Worm (Caenorhabditis elegans): ENCODE data around the gene srg-45.
A peak's percentile ranks its signal among the peaks of the same experiment; 100 is the strongest.

The srg-45 gene

DNA sequence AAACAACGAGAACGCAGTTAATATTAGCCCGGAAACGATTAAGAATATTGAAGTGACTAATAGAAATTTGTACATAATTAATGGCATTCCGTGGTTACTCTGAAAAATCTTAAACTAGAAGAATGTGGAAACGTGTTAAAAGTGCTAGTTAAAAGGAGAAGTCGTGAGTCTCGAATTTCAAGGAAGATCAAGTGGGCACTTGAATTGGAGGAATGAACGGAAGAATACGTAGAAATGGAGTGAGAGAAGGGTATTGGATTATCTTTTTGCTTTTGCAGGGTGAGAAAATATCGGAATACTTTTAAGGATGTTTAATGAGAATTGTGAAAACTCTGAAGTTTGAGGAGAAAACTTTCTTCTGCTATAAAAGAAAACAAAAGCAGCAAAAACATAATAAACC is 3.0 kb downstream of the srg-45 start, which contains the start of gene hpo-30:
TSS of gene hpo-30 (minus strand) at position 101 of the 400 bp plus-strand sequence.
- TF ChIP-seq ztf-6 (GFP tag; IDR thresholded peaks at IDR 0.05), result no peak
- no peak for TF ChIP-seq mel-28 (tag; optimal IDR thresholded peaks at IDR 0.05; ENCODE audit: borderline replicate concordance)
- no peak for TF ChIP-seq lir-1 (GFP tag; conservative IDR thresholded peaks at IDR 0.05)
- TF ChIP-seq nhr-27 (tag; optimal IDR thresholded peaks at IDR 0.05), result no peak
- TF ChIP-seq K11D2.4 (GFP tag; IDR thresholded peaks at IDR 0.05), result no peak
- no peak for TF ChIP-seq ccch-3 (GFP tag; optimal IDR thresholded peaks at IDR 0.05)
- no peak for TF ChIP-seq fkh-3 (tag; optimal IDR thresholded peaks at IDR 0.05)
- no peak for TF ChIP-seq attf-3 (GFP tag; conservative IDR thresholded peaks at IDR 0.05)
- no peak for TF ChIP-seq ceh-91 (GFP tag; IDR thresholded peaks at IDR 0.05)
- TF ChIP-seq F49E8.2 (tag; optimal IDR thresholded peaks at IDR 0.05; ENCODE audit: insufficient read depth), result no peak
- TF ChIP-seq K12H6.12 (tag; optimal IDR thresholded peaks at IDR 0.05), result no peak
- TF ChIP-seq lin-26 (GFP tag; IDR thresholded peaks at IDR 0.05), result no peak
- no peak for TF ChIP-seq let-607 (tag; optimal IDR thresholded peaks at IDR 0.05)
- no peak for TF ChIP-seq bed-2 (GFP tag; IDR thresholded peaks at IDR 0.05)
- TF ChIP-seq snpc-4 (GFP tag; optimal IDR thresholded peaks at IDR 0.05), result no peak
- TF ChIP-seq snpc-4 (tag; optimal IDR thresholded peaks at IDR 0.05), result no peak

ce11 chrV:12314413-12314812 is 7.1 kb downstream of the srg-45 start:
- no peak for TF ChIP-seq mel-28 (tag; optimal IDR thresholded peaks at IDR 0.05; ENCODE audit: borderline replicate concordance)
- no peak for TF ChIP-seq tlf-1 (GFP tag; optimal IDR thresholded peaks at IDR 0.05)
- TF ChIP-seq nfyb-1 (GFP tag; IDR thresholded peaks at IDR 0.05), result 0 out of 2 replicates have a peak, but pooled peaks have one; percentile 44
- no peak for TF ChIP-seq ets-4 (GFP tag; optimal IDR thresholded peaks at IDR 0.05)
- TF ChIP-seq sptf-2 (GFP tag; optimal IDR thresholded peaks at IDR 0.05), result no peak
- no peak for TF ChIP-seq nhr-179 (tag; optimal IDR thresholded peaks at IDR 0.05)
- no peak for TF ChIP-seq nhr-27 (tag; optimal IDR thresholded peaks at IDR 0.05)
- no peak for TF ChIP-seq akir-1 (GFP tag; optimal IDR thresholded peaks at IDR 0.05)
- TF ChIP-seq rec-8 (tag; optimal IDR thresholded peaks at IDR 0.05), result no peak
- no peak for TF ChIP-seq snpc-1.1 (tag; optimal IDR thresholded peaks at IDR 0.05; ENCODE audit: insufficient read depth)
- no peak for TF ChIP-seq K12H6.12 (tag; optimal IDR thresholded peaks at IDR 0.05)
- peak; percentile 62; the same call in 1 of the 2 replicates for TF ChIP-seq ekl-4 (GFP tag; IDR thresholded peaks at IDR 0.05)
- TF ChIP-seq ceh-27 (GFP tag; optimal IDR thresholded peaks at IDR 0.05), result peak; percentile 48
- TF ChIP-seq egl-18 (GFP tag; IDR thresholded peaks at IDR 0.05), result no peak
- TF ChIP-seq aptf-2 (GFP tag; conservative IDR thresholded peaks at IDR 0.05), result no peak
- no peak for TF ChIP-seq F49E8.2 (tag; optimal IDR thresholded peaks at IDR 0.05; ENCODE audit: insufficient read depth)
- no peak for TF ChIP-seq ztf-3 (GFP tag; optimal IDR thresholded peaks at IDR 0.05)
- TF ChIP-seq attf-3 (GFP tag; conservative IDR thresholded peaks at IDR 0.05), result peak; percentile 43; the same call in 1 of the 2 replicates
- no peak for TF ChIP-seq mxl-1 (tag; optimal IDR thresholded peaks at IDR 0.05)
- TF ChIP-seq die-1 (tag; optimal IDR thresholded peaks at IDR 0.05), result no peak
- no peak for TF ChIP-seq nhr-90 (tag; optimal IDR thresholded peaks at IDR 0.05)
- no peak for TF ChIP-seq Y67H2A.10 (GFP tag; conservative IDR thresholded peaks at IDR 0.05)
- no peak for TF ChIP-seq T26A5.8 (tag; optimal IDR thresholded peaks at IDR 0.05)
- TF ChIP-seq nfya-2 (GFP tag; IDR thresholded peaks at IDR 0.05), result no peak
- no peak for TF ChIP-seq ztf-22 (GFP tag; optimal IDR thresholded peaks at IDR 0.05)
- TF ChIP-seq dox-1 (GFP tag; IDR thresholded peaks at IDR 0.05), result no peak
- TF ChIP-seq C06A6.2 (GFP tag; conservative IDR thresholded peaks at IDR 0.05), result no peak
- TF ChIP-seq cebp-1 (GFP tag; IDR thresholded peaks at IDR 0.05), result no peak
- TF ChIP-seq cebp-1 (tag; optimal IDR thresholded peaks at IDR 0.05), result no peak
- 0 out of 2 replicates have a peak, but pooled peaks have one; percentile 10 for TF ChIP-seq B0336.3 (GFP tag; IDR thresholded peaks at IDR 0.05)
- TF ChIP-seq hsf-1 (GFP tag; IDR thresholded peaks at IDR 0.05), result peak; percentile 67
- TF ChIP-seq somi-1 (GFP tag; optimal IDR thresholded peaks at IDR 0.05), result no peak
- TF ChIP-seq rcor-1 (GFP tag; IDR thresholded peaks at IDR 0.05), result no peak
- TF ChIP-seq mcd-1 (GFP tag; IDR thresholded peaks at IDR 0.05), result no peak
- 0 out of 2 replicates have a peak, but pooled peaks have one; percentile 7 for TF ChIP-seq madf-6 (GFP tag; IDR thresholded peaks at IDR 0.05)
- no peak for TF ChIP-seq F33H1.4 (GFP tag; IDR thresholded peaks at IDR 0.05)

Data from whole organism, young adult.